Worm (Caenorhabditis elegans) whole organism, young adult: ENCODE data around the gene gst-8.
A peak's percentile ranks its signal among the peaks of the same experiment; 100 is the strongest.

Experiments used
- C06A6.2 ChIP-seq: fragments of 200-800 bp; sonication (Bioruptor generic); conservative IDR thresholded peaks from 2 replicates; pipeline ENCODE4 v1.3.6; 2022; ENCODE audit warnings: missing genetic modification characterization, missing compliant biosample characterization
- F10E7.11 ChIP-seq: sonication (generic microtip); optimal IDR thresholded peaks from 2 replicates; lab custom pipeline; 2017; ENCODE audit warnings: mild to moderate bottlenecking, missing genetic modification characterization, moderate library complexity, missing compliant biosample characterization
- F39B2.1 ChIP-seq: fragments of 200-800 bp; sonication (Bioruptor generic); IDR thresholded peaks from 2 replicates; pipeline ENCODE4 v1.3.6; 2022; ENCODE audit warnings: missing genetic modification reagents, missing genetic modification characterization, missing compliant biosample characterization
- F52B5.7 ChIP-seq: sonication (generic microtip); optimal IDR thresholded peaks from 2 replicates; lab custom pipeline; 2016; ENCODE audit warnings: mild to moderate bottlenecking, missing genetic modification characterization, missing compliant biosample characterization
- F55B11.4 ChIP-seq: sonication (generic microtip); optimal IDR thresholded peaks from 2 replicates; lab custom pipeline; 2016; ENCODE audit warnings: missing compliant biosample characterization, missing genetic modification characterization, borderline replicate concordance; ENCODE audit not compliant: insufficient read depth
- T07F8.4 ChIP-seq: sonication (generic microtip); optimal IDR thresholded peaks from 2 replicates; lab custom pipeline; 2016; ENCODE audit warnings: mild to moderate bottlenecking, missing genetic modification characterization, moderate library complexity, missing compliant biosample characterization
- Y53G8AR.9 ChIP-seq: fragments of 200-800 bp; sonication (Bioruptor generic); conservative IDR thresholded peaks from 2 replicates; pipeline ENCODE4 v1.3.6; 2022; ENCODE audit warnings: missing genetic modification reagents, missing genetic modification characterization, missing compliant biosample characterization
- Y67H2A.10 ChIP-seq: fragments of 200-800 bp; sonication (Bioruptor generic); conservative IDR thresholded peaks from 2 replicates; pipeline ENCODE4 v1.3.6; 2022; ENCODE audit warnings: missing genetic modification reagents, missing genetic modification characterization, missing compliant biosample characterization
- Y79H2A.3 ChIP-seq: fragments of 200-800 bp; sonication (Bioruptor generic); conservative IDR thresholded peaks from 2 replicates; pipeline ENCODE4 v1.3.6; 2022; ENCODE audit warnings: missing genetic modification reagents, missing genetic modification characterization, missing compliant biosample characterization
- Y95B8A.8 ChIP-seq: fragments of 200-800 bp; sonication (Bioruptor generic); IDR thresholded peaks from 2 replicates; pipeline ENCODE4 v1.3.6; 2022; ENCODE audit warnings: missing genetic modification reagents, missing genetic modification characterization, missing compliant biosample characterization
- ama-1 ChIP-seq, 3 experiments: fragments of 150-350 bp in 1 of 3; sonication (generic microtip) in 2 of 3; optimal IDR thresholded peaks; 2 replicates each; lab custom pipeline; 2014 to 2018; ENCODE audit warnings: missing biosample characterization in 2 of 3, missing genetic modification characterization in 2 of 3, missing genetic modification reagents in 2 of 3
- aptf-2 ChIP-seq: fragments of 200-800 bp; sonication (Bioruptor generic); conservative IDR thresholded peaks from 2 replicates; pipeline ENCODE4 v1.3.6; 2022; ENCODE audit warnings: missing genetic modification reagents, missing genetic modification characterization, missing compliant biosample characterization
- attf-5 ChIP-seq: fragments of 200-800 bp; sonication (Bioruptor generic); optimal IDR thresholded peaks from 2 replicates; lab custom pipeline; 2018; ENCODE audit warnings: mild to moderate bottlenecking, missing genetic modification characterization, missing compliant biosample characterization
- bed-2 ChIP-seq: fragments of 200-800 bp; sonication (Bioruptor generic); IDR thresholded peaks from 2 replicates; pipeline ENCODE4 v1.3.6; 2022; ENCODE audit warnings: missing genetic modification reagents, missing genetic modification characterization, missing compliant biosample characterization
- cebp-1 ChIP-seq, 2 experiments: fragments of 200-800 bp in 1 of 2; sonication (Bioruptor generic) in 1 of 2; sonication (generic microtip) in 1 of 2; IDR thresholded peaks in 1 of 2; optimal IDR thresholded peaks in 1 of 2; 2 replicates each; pipeline versions ENCODE4 v1.3.6 to Lab custom; 2017 to 2022; ENCODE audit warnings: missing compliant biosample characterization in 2 of 2, missing genetic modification characterization in 2 of 2, mild to moderate bottlenecking in 1 of 2, missing genetic modification reagents in 1 of 2, moderate library complexity in 1 of 2
- ceh-100 ChIP-seq: fragments of 200-800 bp; sonication (Bioruptor generic); IDR thresholded peaks from 2 replicates; pipeline ENCODE4 v1.3.6; 2022; ENCODE audit warnings: missing genetic modification reagents, missing genetic modification characterization, missing compliant biosample characterization
- chd-7 ChIP-seq: sonication (generic microtip); optimal IDR thresholded peaks from 2 replicates; lab custom pipeline; 2016; ENCODE audit warnings: mild to moderate bottlenecking, missing genetic modification characterization, moderate library complexity, missing compliant biosample characterization
- dpff-1 ChIP-seq: sonication (generic microtip); optimal IDR thresholded peaks from 2 replicates; lab custom pipeline; 2017; ENCODE audit warnings: mild to moderate bottlenecking, missing genetic modification characterization, missing compliant biosample characterization
- efl-1 ChIP-seq: fragments of 150-350 bp; optimal IDR thresholded peaks from 2 replicates; lab custom pipeline; 2014; ENCODE audit warnings: missing biosample characterization, missing genetic modification reagents, missing genetic modification characterization
- fkh-3 ChIP-seq: sonication (generic microtip); optimal IDR thresholded peaks from 2 replicates; lab custom pipeline; 2016; ENCODE audit warnings: mild to moderate bottlenecking, missing genetic modification characterization, missing compliant biosample characterization
- gei-17 ChIP-seq: fragments of 200-800 bp; sonication (Bioruptor generic); optimal IDR thresholded peaks from 2 replicates; lab custom pipeline; 2018; ENCODE audit warnings: mild to moderate bottlenecking, missing genetic modification characterization, missing compliant biosample characterization
- hsf-1 ChIP-seq: fragments of 200-800 bp; sonication (Bioruptor generic); IDR thresholded peaks from 2 replicates; pipeline ENCODE4 v1.3.6; 2022; ENCODE audit warnings: missing genetic modification reagents, missing genetic modification characterization, missing compliant biosample characterization
- let-526 ChIP-seq: fragments of 200-800 bp; sonication (Bioruptor generic); IDR thresholded peaks from 2 replicates; pipeline ENCODE4 v1.3.6; 2022; ENCODE audit warnings: missing genetic modification reagents, missing genetic modification characterization, missing compliant biosample characterization
- lin-26 ChIP-seq: fragments of 200-800 bp; sonication (Bioruptor generic); IDR thresholded peaks from 2 replicates; pipeline ENCODE4 v1.3.6; 2022; ENCODE audit warnings: missing genetic modification reagents, missing genetic modification characterization, missing compliant biosample characterization
- lin-35 ChIP-seq, 3 experiments: fragments of 150-350 bp in 2 of 3; sonication (generic microtip) in 1 of 3; optimal IDR thresholded peaks; 2 replicates each; lab custom pipeline; 2014 to 2018; ENCODE audit warnings: missing biosample characterization in 3 of 3, missing genetic modification characterization in 3 of 3, missing genetic modification reagents in 3 of 3
- madf-3 ChIP-seq: fragments of 200-800 bp; sonication (Bioruptor generic); IDR thresholded peaks from 2 replicates; pipeline ENCODE4 v1.3.6; 2022; ENCODE audit warnings: missing genetic modification reagents, missing genetic modification characterization, missing compliant biosample characterization
- mcd-1 ChIP-seq: fragments of 200-800 bp; sonication (Bioruptor generic); IDR thresholded peaks from 2 replicates; pipeline ENCODE4 v1.3.6; 2022; ENCODE audit warnings: missing genetic modification reagents, missing genetic modification characterization, missing compliant biosample characterization
- mel-28 ChIP-seq: sonication (generic microtip); optimal IDR thresholded peaks from 2 replicates; lab custom pipeline; 2016; ENCODE audit warnings: borderline replicate concordance, mild to moderate bottlenecking, missing genetic modification characterization, missing compliant biosample characterization
- nfya-1 ChIP-seq: sonication (generic microtip); optimal IDR thresholded peaks from 2 replicates; lab custom pipeline; 2017; ENCODE audit warnings: antibody characterized with exemption, missing compliant biosample characterization, missing genetic modification characterization, borderline replicate concordance; ENCODE audit not compliant: insufficient read depth
- nhr-120 ChIP-seq: fragments of 200-800 bp; sonication (Bioruptor generic); IDR thresholded peaks from 2 replicates; pipeline ENCODE4 v1.3.6; 2022; ENCODE audit warnings: missing genetic modification characterization, missing compliant biosample characterization
- nhr-27 ChIP-seq: fragments of 200-800 bp; sonication (Bioruptor generic); optimal IDR thresholded peaks from 2 replicates; lab custom pipeline; 2018; ENCODE audit warnings: mild to moderate bottlenecking, missing genetic modification characterization, moderate library complexity, missing compliant biosample characterization
- rcor-1 ChIP-seq: fragments of 200-800 bp; sonication (Bioruptor generic); IDR thresholded peaks from 2 replicates; pipeline ENCODE4 v1.3.6; 2022; ENCODE audit warnings: missing genetic modification reagents, missing genetic modification characterization, missing compliant biosample characterization
- rec-8 ChIP-seq, 2 experiments: sonication (generic microtip); optimal IDR thresholded peaks; 2 replicates each; lab custom pipeline; 2016; ENCODE audit warnings: mild to moderate bottlenecking in 2 of 2, missing genetic modification characterization in 2 of 2, missing genetic modification reagents in 2 of 2, missing genotype in 2 of 2, missing biosample characterization in 1 of 2, missing compliant biosample characterization in 1 of 2, moderate library complexity in 1 of 2
- snpc-1.3 ChIP-seq: sonication (generic microtip); optimal IDR thresholded peaks from 2 replicates; lab custom pipeline; 2017; ENCODE audit warnings: missing genetic modification characterization, mild to moderate bottlenecking, missing compliant biosample characterization, antibody characterized with exemption, moderate library complexity, missing genotype, missing genetic modification reagents; ENCODE audit not compliant: insufficient read depth
- snpc-3.4 ChIP-seq: sonication (generic microtip); optimal IDR thresholded peaks from 2 replicates; lab custom pipeline; 2017; ENCODE audit warnings: missing genetic modification characterization, mild to moderate bottlenecking, missing compliant biosample characterization, antibody characterized with exemption, moderate library complexity, missing genotype, missing genetic modification reagents
- snpc-4 ChIP-seq, 5 experiments: fragments of 150-350 bp in 1 of 5; sonication (generic microtip) in 4 of 5; optimal IDR thresholded peaks; 2 replicates each; lab custom pipeline; 2014 to 2018; ENCODE audit warnings: missing genetic modification characterization in 5 of 5, missing biosample characterization in 3 of 5, antibody characterized with exemption in 2 of 5, mild to moderate bottlenecking in 2 of 5, missing compliant biosample characterization in 2 of 5, missing genotype in 2 of 5, moderate library complexity in 2 of 5, missing genetic modification reagents in 1 of 5
- somi-1 ChIP-seq: fragments of 200-800 bp; sonication (Bioruptor generic); optimal IDR thresholded peaks from 2 replicates; lab custom pipeline; 2018; ENCODE audit warnings: mild to moderate bottlenecking, missing genetic modification characterization, missing compliant biosample characterization
- ztf-22 ChIP-seq: fragments of 200-800 bp; sonication (Bioruptor generic); optimal IDR thresholded peaks from 2 replicates; lab custom pipeline; 2018; ENCODE audit warnings: mild to moderate bottlenecking, missing genetic modification characterization, moderate library complexity, missing compliant biosample characterization
- ztf-26 ChIP-seq: sonication (generic microtip); optimal IDR thresholded peaks from 2 replicates; lab custom pipeline; 2017; ENCODE audit warnings: missing genetic modification characterization, missing compliant biosample characterization
- ztf-28 ChIP-seq: fragments of 200-800 bp; sonication (Bioruptor generic); IDR thresholded peaks from 2 replicates; pipeline ENCODE4 v1.3.6; 2022; ENCODE audit warnings: missing genetic modification reagents, missing genetic modification characterization, missing compliant biosample characterization

The gst-8 gene

DNA sequence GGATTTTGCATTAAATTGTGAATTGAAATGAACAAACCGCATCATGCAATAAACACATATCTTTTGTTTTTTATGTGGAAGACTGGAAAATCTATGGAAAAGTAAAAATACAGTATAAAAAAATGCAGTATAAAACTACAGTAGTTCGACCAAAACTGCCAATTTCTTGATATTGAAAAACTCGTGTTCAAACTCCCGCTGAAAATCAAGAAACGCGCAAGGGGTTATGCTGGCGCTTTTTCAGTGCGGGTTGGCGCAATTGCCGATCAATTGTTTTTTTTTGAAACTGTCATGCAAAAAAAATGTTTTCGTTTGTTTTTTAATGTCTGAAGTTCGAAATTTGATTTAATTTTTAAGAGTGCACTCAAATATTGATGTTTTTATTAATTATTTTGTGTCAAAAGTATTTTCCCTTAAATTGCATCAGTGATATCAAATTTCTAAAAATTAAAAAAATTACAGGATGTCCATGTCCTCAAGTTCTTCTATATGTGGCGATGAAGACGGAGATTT, 31.9 kb upstream of the gst-8 start, which contains the start of gene dnj-9 (continued):
- TF ChIP-seq T07F8.4 (tag; lab: Kevin White, UChicago): peak; percentile 41
- TF ChIP-seq Y79H2A.3 (GFP tag; lab: Robert Waterston, UW): 0 out of 2 replicates have a peak, but pooled peaks have one; percentile 11
- peak; percentile 93 for TF ChIP-seq mcd-1
- peak; percentile 83; the same call in 1 of the 2 replicates for TF ChIP-seq let-526 (GFP tag; lab: Robert Waterston, UW)
- no peak for TF ChIP-seq ztf-28
- TF ChIP-seq F55B11.4: no peak
- peak; percentile 75 for TF ChIP-seq F39B2.1 (GFP tag; lab: Robert Waterston, UW)
- TF ChIP-seq lin-26: peak; percentile 40; the same call in 1 of the 2 replicates
- no peak for TF ChIP-seq nfya-1 (tag; lab: Kevin White, UChicago)
- peak; percentile 94 for TF ChIP-seq snpc-3.4 (tag; lab: Kevin White, UChicago)
- TF ChIP-seq fkh-3 (tag; lab: Kevin White, UChicago): no peak
- no peak for TF ChIP-seq nhr-120 (GFP tag; lab: Robert Waterston, UW)
- peak; percentile 87 for TF ChIP-seq gei-17 (GFP tag; lab: Kevin White, UChicago)
- no peak for TF ChIP-seq F52B5.7
- no peak for TF ChIP-seq aptf-2 (GFP tag; lab: Robert Waterston, UW)
- peak; percentile 86 to 99 (median 92) for TF ChIP-seq lin-35 (GFP tag; optimal IDR thresholded peaks at IDR 0.05; lab: Kevin White, UChicago)
- TF ChIP-seq ztf-22 (GFP tag; lab: Kevin White, UChicago): no peak
- peak; percentile 37; the same call in 1 of the 2 replicates for TF ChIP-seq Y67H2A.10 (GFP tag; lab: Robert Waterston, UW)
- TF ChIP-seq Y53G8AR.9: peak; percentile 98
- peak; percentile 6 for TF ChIP-seq mel-28 (tag; lab: Kevin White, UChicago)
- peak; percentile 94 for TF ChIP-seq rcor-1 (GFP tag; lab: Robert Waterston, UW)
- peak; percentile 84 for TF ChIP-seq ztf-26 (tag; lab: Kevin White, UChicago)
- TF ChIP-seq C06A6.2: peak; percentile 91
- no peak for TF ChIP-seq bed-2 (GFP tag; lab: Robert Waterston, UW)
- TF ChIP-seq ceh-100 (GFP tag; lab: Robert Waterston, UW): peak; percentile 84
- TF ChIP-seq snpc-1.3: peak; percentile 92
- TF ChIP-seq snpc-4 (GFP tag; optimal IDR thresholded peaks at IDR 0.05; lab: Kevin White, UChicago): peak; percentile 74
- peak in 3 of 4 experiments; percentile 82 to 86 (median 84) for TF ChIP-seq snpc-4 (tag; optimal IDR thresholded peaks at IDR 0.05; lab: Kevin White, UChicago)
- TF ChIP-seq somi-1 (GFP tag; lab: Kevin White, UChicago): peak; percentile 53
- TF ChIP-seq attf-5: peak; percentile 95
- TF ChIP-seq hsf-1 (GFP tag; lab: Robert Waterston, UW): peak; percentile 88
- peak; percentile 91 for TF ChIP-seq efl-1 (GFP tag; lab: Kevin White, UChicago)
- peak; percentile 41 for TF ChIP-seq nhr-27 (tag; lab: Kevin White, UChicago)
- peak; percentile 77; the same call in 1 of the 2 replicates for TF ChIP-seq Y95B8A.8 (GFP tag; lab: Robert Waterston, UW)

DNA sequence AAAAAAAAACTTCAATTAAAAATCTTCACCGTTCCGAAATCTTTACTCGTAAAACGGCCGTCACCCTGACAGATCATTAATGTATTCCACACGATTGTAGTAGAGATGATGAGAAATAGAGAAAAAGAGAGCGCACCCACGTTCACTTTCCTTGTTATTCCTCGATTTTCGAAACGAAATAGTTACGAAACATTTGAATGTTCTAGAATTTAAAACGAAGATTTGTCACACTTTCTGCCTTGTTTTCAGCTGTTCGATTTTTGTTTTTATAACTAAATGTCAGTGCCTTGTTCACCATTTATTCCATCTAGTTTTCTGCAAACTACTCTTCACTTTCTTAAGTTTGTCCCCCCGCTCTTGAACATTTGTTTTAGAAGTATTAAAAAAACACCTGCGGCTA, 28.8 kb upstream of the gst-8 start:
- TF ChIP-seq madf-3 (GFP tag; lab: Robert Waterston, UW) (no peak), C06A6.2 (no peak), ama-1 (optimal IDR thresholded peaks at IDR 0.05; lab: Kevin White, UChicago) (no peak), ama-1 (GFP tag; optimal IDR thresholded peaks at IDR 0.05; lab: Kevin White, UChicago) (no peak), dpff-1 (tag; lab: Kevin White, UChicago) (no peak), F10E7.11 (no peak), Y67H2A.10 (GFP tag; lab: Robert Waterston, UW) (no peak), rec-8 (tag; optimal IDR thresholded peaks at IDR 0.05; lab: Kevin White, UChicago) (no peak), chd-7 (tag; lab: Kevin White, UChicago) (no peak), cebp-1 (GFP tag; IDR thresholded peaks at IDR 0.05; lab: Robert Waterston, UW) (no peak), cebp-1 (tag; optimal IDR thresholded peaks at IDR 0.05; lab: Kevin White, UChicago) (peak; percentile 66)
